Worm (Caenorhabditis elegans) whole organism, late embryonic: Measurements from ENCODE around the gene T28F3.5.
A peak's percentile ranks its signal among the peaks of the same experiment; 100 is the strongest.

ENCODE experiments used
- C08G9.2 ChIP-seq: sonication (generic microtip); optimal IDR thresholded peaks from 2 replicates; lab custom pipeline; 2016; ENCODE audit warnings: mild to moderate bottlenecking, missing genetic modification characterization, moderate library complexity, missing compliant biosample characterization
- C38D4.7 ChIP-seq: fragments of 200-800 bp; sonication (Bioruptor generic); optimal IDR thresholded peaks from 2 replicates; lab custom pipeline; 2018; ENCODE audit warnings: mild to moderate bottlenecking, missing genetic modification characterization, moderate library complexity, missing compliant biosample characterization
- K02D7.2 ChIP-seq: sonication (generic microtip); optimal IDR thresholded peaks from 2 replicates; lab custom pipeline; 2017; ENCODE audit warnings: mild to moderate bottlenecking, missing genetic modification characterization, missing compliant biosample characterization
- T23F11.4 ChIP-seq: fragments of 200-800 bp; sonication (Bioruptor generic); optimal IDR thresholded peaks from 2 replicates; lab custom pipeline; 2018; ENCODE audit warnings: mild to moderate bottlenecking, missing genetic modification characterization, missing compliant biosample characterization
- Y22D7AL.16 ChIP-seq: sonication (generic microtip); optimal IDR thresholded peaks from 2 replicates; lab custom pipeline; 2016; ENCODE audit warnings: missing genetic modification characterization, missing compliant biosample characterization
- ahr-1 ChIP-seq: sonication (generic microtip); optimal IDR thresholded peaks from 2 replicates; lab custom pipeline; 2016; ENCODE audit warnings: missing genetic modification characterization, missing compliant biosample characterization
- ceh-14 ChIP-seq: sonication (generic microtip); optimal IDR thresholded peaks from 2 replicates; lab custom pipeline; 2016; ENCODE audit warnings: missing genotype, missing genetic modification characterization, missing compliant biosample characterization
- ceh-18 ChIP-seq: sonication (generic microtip); optimal IDR thresholded peaks from 2 replicates; lab custom pipeline; 2016; ENCODE audit warnings: missing genetic modification characterization, missing compliant biosample characterization
- ceh-19 ChIP-seq: fragments of 200-800 bp; sonication (Bioruptor generic); optimal IDR thresholded peaks from 2 replicates; lab custom pipeline; 2018; ENCODE audit warnings: mild to moderate bottlenecking, missing genetic modification characterization, missing compliant biosample characterization
- ceh-22 ChIP-seq: sonication (generic microtip); optimal IDR thresholded peaks from 2 replicates; lab custom pipeline; 2017; ENCODE audit warnings: missing biosample characterization, missing genetic modification characterization
- ceh-24 ChIP-seq: sonication (generic microtip); optimal IDR thresholded peaks from 2 replicates; lab custom pipeline; 2016; ENCODE audit warnings: mild to moderate bottlenecking, missing genetic modification characterization, missing compliant biosample characterization
- ceh-30 ChIP-seq: fragments of 150-350 bp; optimal IDR thresholded peaks from 2 replicates; lab custom pipeline; 2014; ENCODE audit warnings: missing biosample characterization, missing genetic modification characterization
- ceh-45 ChIP-seq: fragments of 200-800 bp; sonication (Bioruptor generic); IDR thresholded peaks from 2 replicates; pipeline ENCODE4 v1.3.6; 2022; ENCODE audit warnings: missing genetic modification reagents, missing genetic modification characterization, missing compliant biosample characterization
- ceh-48 ChIP-seq: sonication (generic microtip); optimal IDR thresholded peaks from 2 replicates; lab custom pipeline; 2016; ENCODE audit warnings: missing genetic modification characterization, inconsistent platforms, missing compliant biosample characterization
- ceh-6 ChIP-seq: fragments of 200-800 bp; sonication (Bioruptor generic); optimal IDR thresholded peaks from 2 replicates; lab custom pipeline; 2018; ENCODE audit warnings: mild to moderate bottlenecking, missing genetic modification characterization, missing compliant biosample characterization
- che-1 ChIP-seq: sonication (generic microtip); optimal IDR thresholded peaks from 2 replicates; lab custom pipeline; 2016; ENCODE audit warnings: mild to moderate bottlenecking, missing genetic modification characterization, missing compliant biosample characterization
- dve-1 ChIP-seq: sonication (generic microtip); optimal IDR thresholded peaks from 2 replicates; lab custom pipeline; 2017; ENCODE audit warnings: antibody characterized with exemption, mild to moderate bottlenecking, missing genetic modification characterization, missing compliant biosample characterization
- elt-2 ChIP-seq: sonication (generic microtip); optimal IDR thresholded peaks from 2 replicates; lab custom pipeline; 2016; ENCODE audit warnings: missing genetic modification reagents, missing genetic modification characterization, missing compliant biosample characterization
- elt-4 ChIP-seq: sonication (generic microtip); optimal IDR thresholded peaks from 2 replicates; lab custom pipeline; 2016; ENCODE audit warnings: missing genetic modification characterization, missing compliant biosample characterization
- eyg-1 ChIP-seq: sonication (generic microtip); optimal IDR thresholded peaks from 2 replicates; lab custom pipeline; 2016; ENCODE audit warnings: missing genotype, missing genetic modification characterization, missing compliant biosample characterization
- fkh-10 ChIP-seq: fragments of 150-350 bp; optimal IDR thresholded peaks from 2 replicates; lab custom pipeline; 2014; ENCODE audit warnings: missing biosample characterization, missing genetic modification reagents, missing genetic modification characterization
- fkh-6 ChIP-seq: sonication (generic microtip); optimal IDR thresholded peaks from 2 replicates; lab custom pipeline; 2016; ENCODE audit warnings: missing genetic modification characterization, missing compliant biosample characterization
- hlh-15 ChIP-seq: sonication (generic microtip); optimal IDR thresholded peaks from 2 replicates; lab custom pipeline; 2016; ENCODE audit warnings: missing genetic modification characterization, missing compliant biosample characterization
- hlh-30 ChIP-seq: sonication (generic microtip); optimal IDR thresholded peaks from 2 replicates; lab custom pipeline; 2017; ENCODE audit warnings: antibody characterized with exemption, missing genetic modification characterization, missing compliant biosample characterization; ENCODE audit not compliant: insufficient read depth
- hlh-6 ChIP-seq: sonication (generic microtip); optimal IDR thresholded peaks from 2 replicates; lab custom pipeline; 2016; ENCODE audit warnings: missing genotype, missing genetic modification characterization, missing compliant biosample characterization
- lim-6 ChIP-seq: sonication (generic microtip); optimal IDR thresholded peaks from 2 replicates; lab custom pipeline; 2016; ENCODE audit warnings: missing genetic modification characterization, missing compliant biosample characterization
- mec-3 ChIP-seq: sonication (generic microtip); optimal IDR thresholded peaks from 2 replicates; lab custom pipeline; 2016; ENCODE audit warnings: borderline replicate concordance, missing genetic modification characterization, missing compliant biosample characterization
- nfya-1 ChIP-seq: sonication (generic microtip); optimal IDR thresholded peaks from 2 replicates; lab custom pipeline; 2017; ENCODE audit warnings: missing genetic modification characterization, mild to moderate bottlenecking, missing compliant biosample characterization, antibody characterized with exemption, moderate library complexity
- nhr-232 ChIP-seq: sonication (generic microtip); optimal IDR thresholded peaks from 2 replicates; lab custom pipeline; 2016; ENCODE audit warnings: missing genetic modification characterization, missing compliant biosample characterization
- pax-1 ChIP-seq: fragments of 150-350 bp; optimal IDR thresholded peaks from 2 replicates; lab custom pipeline; 2014; ENCODE audit warnings: missing biosample characterization, missing genetic modification characterization
- pha-2 ChIP-seq: sonication (generic microtip); optimal IDR thresholded peaks from 2 replicates; lab custom pipeline; 2017; ENCODE audit warnings: mild to moderate bottlenecking, missing genetic modification characterization, missing compliant biosample characterization
- pha-4 ChIP-seq: fragments of 150-350 bp; optimal IDR thresholded peaks from 2 replicates; lab custom pipeline; 2018; ENCODE audit warnings: missing biosample characterization, missing genetic modification reagents, missing genetic modification characterization
- pqm-1 ChIP-seq: sonication (generic microtip); optimal IDR thresholded peaks from 2 replicates; lab custom pipeline; 2016; ENCODE audit warnings: missing genetic modification characterization, missing compliant biosample characterization
- pros-1 ChIP-seq: fragments of 150-350 bp; optimal IDR thresholded peaks from 2 replicates; lab custom pipeline; 2014; ENCODE audit warnings: missing biosample characterization, missing genetic modification reagents, missing genetic modification characterization
- sdc-2 ChIP-seq: sonication (generic microtip); optimal IDR thresholded peaks from 2 replicates; lab custom pipeline; 2016; ENCODE audit warnings: missing genotype, missing genetic modification characterization, missing compliant biosample characterization
- sox-4 ChIP-seq: sonication (generic microtip); optimal IDR thresholded peaks from 2 replicates; lab custom pipeline; 2017; ENCODE audit warnings: mild to moderate bottlenecking, missing genetic modification characterization, inconsistent platforms, missing compliant biosample characterization
- syd-9 ChIP-seq: sonication (generic microtip); optimal IDR thresholded peaks from 2 replicates; lab custom pipeline; 2016; ENCODE audit warnings: mild to moderate bottlenecking, missing genetic modification characterization, moderate library complexity, missing compliant biosample characterization
- tbx-2 ChIP-seq: sonication (generic microtip); optimal IDR thresholded peaks from 2 replicates; lab custom pipeline; 2016; ENCODE audit warnings: missing genetic modification characterization, missing compliant biosample characterization
- ttx-3 ChIP-seq: sonication (generic microtip); optimal IDR thresholded peaks from 2 replicates; lab custom pipeline; 2016; ENCODE audit warnings: missing genetic modification reagents, missing genetic modification characterization, missing compliant biosample characterization
- unc-3 ChIP-seq, 2 experiments: fragments of 200-800 bp in 1 of 2; sonication (Bioruptor generic) in 1 of 2; sonication (generic microtip) in 1 of 2; conservative IDR thresholded peaks in 1 of 2; optimal IDR thresholded peaks in 1 of 2; 2 replicates each; pipeline versions ENCODE4 v1.3.6 to Lab custom; 2016 to 2022; ENCODE audit warnings: missing compliant biosample characterization in 2 of 2, missing genetic modification characterization in 2 of 2, missing genetic modification reagents in 1 of 2
- unc-55 ChIP-seq: sonication (generic microtip); optimal IDR thresholded peaks from 2 replicates; lab custom pipeline; 2017; ENCODE audit warnings: missing biosample characterization, missing genetic modification reagents, missing genetic modification characterization
- unc-86 ChIP-seq: sonication (generic microtip); optimal IDR thresholded peaks from 2 replicates; lab custom pipeline; 2016; ENCODE audit warnings: missing genetic modification characterization, missing compliant biosample characterization
- zip-5 ChIP-seq: sonication (generic microtip); optimal IDR thresholded peaks from 2 replicates; lab custom pipeline; 2016; ENCODE audit warnings: missing genetic modification characterization, missing compliant biosample characterization

T28F3.5 gene

ce11 chrIV:17294489-17294888, at the start of gene T28F3.5:
TSS of gene T28F3.5 (plus strand) at chrIV:17294789.
- TF ChIP-seq sox-4 = no peak
- TF ChIP-seq dve-1 = no peak
- no peak for TF ChIP-seq C08G9.2 (tag; lab: Kevin White, UChicago)
- no peak for TF ChIP-seq pax-1 (tag; lab: Kevin White, UChicago)
- no peak for TF ChIP-seq che-1 (tag; lab: Kevin White, UChicago)

- TF ChIP-seq elt-2 (peak; percentile 85), pqm-1 (tag; lab: Kevin White, UChicago) (peak; percentile 54), tbx-2 (tag; lab: Kevin White, UChicago) (no peak)
Measured at ce11 chrIV:17245200-17245599, 49.4 kb upstream of the T28F3.5 start, which contains the start of gene ZK550.2. TSS of gene ZK550.2 (plus strand) at chrIV:17245584.

- no peak for TF ChIP-seq tbx-2 (tag; lab: Kevin White, UChicago)
- no peak for TF ChIP-seq hlh-6 (tag; lab: Kevin White, UChicago)
- no peak for TF ChIP-seq fkh-10
- TF ChIP-seq elt-4 (tag; lab: Kevin White, UChicago) = no peak
- no peak for TF ChIP-seq pha-2 (tag; lab: Kevin White, UChicago)
- TF ChIP-seq hlh-30 (tag; lab: Kevin White, UChicago) = no peak
- TF ChIP-seq ceh-6 (GFP tag; lab: Kevin White, UChicago) = no peak
- TF ChIP-seq ttx-3 = no peak
- no peak for TF ChIP-seq pros-1 (tag; lab: Kevin White, UChicago)
- TF ChIP-seq ceh-30 (tag; lab: Kevin White, UChicago) = no peak
- TF ChIP-seq eyg-1 (tag; lab: Kevin White, UChicago) = no peak
- TF ChIP-seq syd-9 = no peak
- TF ChIP-seq sox-4 = no peak
- TF ChIP-seq elt-2 = no peak
- TF ChIP-seq Y22D7AL.16 = no peak
- no peak for TF ChIP-seq pax-1 (tag; lab: Kevin White, UChicago)
- no peak for TF ChIP-seq K02D7.2
- no peak for TF ChIP-seq T23F11.4 (GFP tag; lab: Kevin White, UChicago)
Measured at ce11 chrIV:17247184-17247583, 47.4 kb upstream of the T28F3.5 start.

- TF ChIP-seq nhr-232 (no peak), Y22D7AL.16 (no peak), zip-5 (tag; lab: Kevin White, UChicago) (no peak), unc-86 (no peak), ceh-18 (tag; lab: Kevin White, UChicago) (no peak), ceh-24 (no peak), pax-1 (tag; lab: Kevin White, UChicago) (no peak), unc-55 (GFP tag; lab: Kevin White, UChicago) (no peak), ceh-45 (GFP tag; lab: Robert Waterston, UW) (no peak), C38D4.7 (no peak), pqm-1 (tag; lab: Kevin White, UChicago) (no peak)
Measured at ce11 chrIV:17248538-17248937, 46.1 kb upstream of the T28F3.5 start.

- TF ChIP-seq lim-6 (tag; lab: Kevin White, UChicago) (peak; percentile 47), hlh-6 (tag; lab: Kevin White, UChicago) (no peak), elt-4 (tag; lab: Kevin White, UChicago) (no peak), ceh-14 (tag; lab: Kevin White, UChicago) (peak; percentile 49), ceh-22 (tag; lab: Kevin White, UChicago) (no peak), eyg-1 (tag; lab: Kevin White, UChicago) (no peak), dve-1 (peak; percentile 88), fkh-6 (peak; percentile 9), ceh-19 (GFP tag; lab: Kevin White, UChicago) (peak; percentile 6), sdc-2 (peak; percentile 46), tbx-2 (tag; lab: Kevin White, UChicago) (peak; percentile 87), hlh-15 (tag; lab: Kevin White, UChicago) (no peak), nfya-1 (tag; lab: Kevin White, UChicago) (peak; percentile 93), pha-2 (tag; lab: Kevin White, UChicago) (no peak), ceh-18 (tag; lab: Kevin White, UChicago) (peak; percentile 94), ceh-48 (tag; lab: Kevin White, UChicago) (peak; percentile 50), syd-9 (peak; percentile 22), ceh-24 (no peak), pha-4 (tag; lab: Kevin White, UChicago) (no peak), pros-1 (tag; lab: Kevin White, UChicago) (peak; percentile 92), T23F11.4 (GFP tag; lab: Kevin White, UChicago) (no peak), ahr-1 (tag; lab: Kevin White, UChicago) (peak; percentile 2), unc-3 (GFP tag; conservative IDR thresholded peaks at IDR 0.05; lab: Robert Waterston, UW) (peak; percentile 37; the same call in 1 of the 2 replicates), unc-3 (tag; optimal IDR thresholded peaks at IDR 0.05; lab: Kevin White, UChicago) (peak; percentile 30), zip-5 (tag; lab: Kevin White, UChicago) (no peak), mec-3 (no peak)
Measured at ce11 chrIV:17249691-17250181, 44.9 kb upstream of the T28F3.5 start, which contains the start of gene eelo-2. TSS of gene eelo-2 (plus strand) at chrIV:17250131.
